Fruit fly (Drosophila melanogaster) whole organism, embryonic: ENCODE results near the gene Cpr64Ad.
A peak's percentile ranks its signal among the peaks of the same experiment; 100 is the strongest.

Source experiments
- Blimp-1 ChIP-seq: fragments of 200-800 bp; sonication (Bioruptor generic); optimal IDR thresholded peaks from 3 replicates; lab custom pipeline; 2018; ENCODE audit warnings: missing biosample characterization, missing genetic modification characterization, mild to moderate bottlenecking, moderate library complexity, missing genetic modification reagents
- CG10209 ChIP-seq: fragments of 200-800 bp; sonication (Bioruptor generic); optimal IDR thresholded peaks from 3 replicates; lab custom pipeline; 2017; ENCODE audit warnings: missing biosample characterization, mild to moderate bottlenecking, missing genetic modification characterization, missing genetic modification reagents
- CG12071 ChIP-seq: fragments of 200-800 bp; sonication (Bioruptor generic); optimal IDR thresholded peaks from 3 replicates; lab custom pipeline; 2018; ENCODE audit warnings: missing biosample characterization, mild to moderate bottlenecking, missing genetic modification characterization
- CG12744 ChIP-seq: fragments of 200-800 bp; sonication (Bioruptor generic); optimal IDR thresholded peaks from 2 replicates; lab custom pipeline; 2016; ENCODE audit warnings: missing biosample characterization, missing genetic modification characterization
- CG14014 ChIP-seq: fragments of 200-800 bp; sonication (Bioruptor generic); IDR thresholded peaks from 2 replicates; pipeline ENCODE4 v1.3.6; 2022; ENCODE audit warnings: missing biosample characterization, missing genetic modification characterization
- CG14050 ChIP-seq: fragments of 200-800 bp; sonication (Bioruptor generic); IDR thresholded peaks from 3 replicates; pipeline ENCODE4 v1.3.6; 2022; ENCODE audit warnings: missing biosample characterization, missing genetic modification characterization
- CG14667 ChIP-seq: fragments of 200-800 bp; sonication (Bioruptor generic); IDR thresholded peaks from 2 replicates; pipeline ENCODE4 v1.3.6; 2022; ENCODE audit warnings: missing biosample characterization, missing genetic modification characterization
- CG14710 ChIP-seq: fragments of 200-800 bp; sonication (Bioruptor generic); optimal IDR thresholded peaks from 3 replicates; lab custom pipeline; 2019; ENCODE audit warnings: missing biosample characterization, mild to moderate bottlenecking, missing genetic modification characterization, moderate library complexity
- CG15269 ChIP-seq: fragments of 200-800 bp; sonication (Bioruptor generic); optimal IDR thresholded peaks from 2 replicates; lab custom pipeline; 2018; ENCODE audit warnings: missing biosample characterization, mild to moderate bottlenecking, missing genetic modification characterization, moderate library complexity
- CG17186 ChIP-seq: fragments of 200-800 bp; sonication (Bioruptor generic); optimal IDR thresholded peaks from 3 replicates; lab custom pipeline; 2017; ENCODE audit warnings: missing biosample characterization, missing genetic modification reagents, missing genetic modification characterization
- CG18599 ChIP-seq: fragments of 200-800 bp; sonication (Bioruptor generic); optimal IDR thresholded peaks from 3 replicates; lab custom pipeline; 2017; ENCODE audit warnings: missing biosample characterization, missing genetic modification characterization, mild to moderate bottlenecking, moderate library complexity, missing genetic modification reagents
- CG18619 ChIP-seq: fragments of 200-800 bp; sonication (Bioruptor generic); optimal IDR thresholded peaks from 3 replicates; lab custom pipeline; 2017; ENCODE audit warnings: missing biosample characterization, mild to moderate bottlenecking, missing genetic modification characterization
- CG18764 ChIP-seq: fragments of 200-800 bp; sonication (Bioruptor generic); optimal IDR thresholded peaks from 3 replicates; lab custom pipeline; 2016; ENCODE audit warnings: missing biosample characterization, missing genetic modification characterization
- CG33213 ChIP-seq: fragments of 200-800 bp; sonication (Bioruptor generic); optimal IDR thresholded peaks from 3 replicates; lab custom pipeline; 2016; ENCODE audit warnings: missing biosample characterization, missing genetic modification characterization
- CG7372 ChIP-seq: fragments of 200-800 bp; sonication (Bioruptor generic); IDR thresholded peaks from 2 replicates; pipeline ENCODE4 v1.3.6; 2022; ENCODE audit warnings: missing biosample characterization, missing genetic modification characterization
- CG8388 ChIP-seq: fragments of 200-800 bp; sonication (Bioruptor generic); optimal IDR thresholded peaks from 2 replicates; lab custom pipeline; 2019; ENCODE audit warnings: missing biosample characterization, mild to moderate bottlenecking, missing genetic modification characterization, moderate library complexity
- D19A ChIP-seq: fragments of 200-800 bp; optimal IDR thresholded peaks from 3 replicates; lab custom pipeline; 2019; ENCODE audit warnings: missing biosample characterization, mild to moderate bottlenecking, missing genetic modification characterization, moderate library complexity
- Dad ChIP-seq: fragments of 200-800 bp; sonication (Bioruptor generic); optimal IDR thresholded peaks from 3 replicates; lab custom pipeline; 2016; ENCODE audit warnings: missing biosample characterization, missing genetic modification characterization
- Dbx ChIP-seq: fragments of 200-800 bp; sonication (Bioruptor generic); IDR thresholded peaks from 3 replicates; pipeline ENCODE4 v1.3.6; 2022; ENCODE audit warnings: missing biosample characterization, missing genetic modification characterization
- Dfd ChIP-seq, 2 experiments: fragments of >200 bp; optimal IDR thresholded peaks; 2 replicates each; lab custom pipeline; 2017; ENCODE audit warnings: missing biosample characterization in 2 of 2, missing genetic modification characterization in 2 of 2
- Ets97D ChIP-seq: fragments of 200-800 bp; sonication (Bioruptor generic); optimal IDR thresholded peaks from 3 replicates; lab custom pipeline; 2016; ENCODE audit warnings: missing biosample characterization, missing genetic modification characterization
- Fer3 ChIP-seq: fragments of 200-800 bp; sonication (Bioruptor generic); optimal IDR thresholded peaks from 2 replicates; lab custom pipeline; 2018; ENCODE audit warnings: missing biosample characterization, mild to moderate bottlenecking, missing genetic modification characterization, moderate library complexity
- NC2α ChIP-seq: fragments of 200-800 bp; sonication (Bioruptor generic); optimal IDR thresholded peaks from 2 replicates; lab custom pipeline; 2016; ENCODE audit warnings: missing biosample characterization, missing genetic modification characterization
- Oli ChIP-seq: fragments of 200-800 bp; sonication (Bioruptor generic); optimal IDR thresholded peaks from 2 replicates; lab custom pipeline; 2018; ENCODE audit warnings: missing biosample characterization, mild to moderate bottlenecking, missing genetic modification characterization, moderate library complexity
- PHDP ChIP-seq: fragments of 200-800 bp; sonication (Bioruptor generic); optimal IDR thresholded peaks from 3 replicates; lab custom pipeline; 2018; ENCODE audit warnings: missing biosample characterization, mild to moderate bottlenecking, missing genetic modification characterization, moderate library complexity
- Xbp1 ChIP-seq: fragments of 200-800 bp; sonication (Bioruptor generic); optimal IDR thresholded peaks from 3 replicates; lab custom pipeline; 2016; ENCODE audit warnings: missing biosample characterization, mild to moderate bottlenecking, missing genetic modification characterization
- dmrt11E ChIP-seq: fragments of 200-800 bp; sonication (Bioruptor generic); optimal IDR thresholded peaks from 3 replicates; lab custom pipeline; 2018; ENCODE audit warnings: missing biosample characterization, mild to moderate bottlenecking, missing genetic modification characterization, moderate library complexity
- fd3F ChIP-seq: fragments of 200-800 bp; sonication (Bioruptor generic); optimal IDR thresholded peaks from 2 replicates; lab custom pipeline; 2018; ENCODE audit warnings: missing biosample characterization, mild to moderate bottlenecking, missing genetic modification characterization, moderate library complexity
- fd96Cb ChIP-seq: fragments of 200-800 bp; sonication (Bioruptor generic); optimal IDR thresholded peaks from 2 replicates; lab custom pipeline; 2018; ENCODE audit warnings: missing biosample characterization, mild to moderate bottlenecking, missing genetic modification characterization, moderate library complexity
- gsb-n ChIP-seq: fragments of 200-800 bp; sonication (Bioruptor generic); optimal IDR thresholded peaks from 3 replicates; lab custom pipeline; 2018; ENCODE audit warnings: missing biosample characterization, mild to moderate bottlenecking, missing genetic modification characterization
- gt ChIP-seq: fragments of 200-800 bp; sonication (Bioruptor generic); IDR thresholded peaks from 2 replicates; pipeline ENCODE4 v1.3.6; 2022; ENCODE audit warnings: missing biosample characterization, missing genetic modification characterization
- inv ChIP-seq: fragments of 200-800 bp; sonication (Bioruptor generic); IDR thresholded peaks from 2 replicates; pipeline ENCODE4 v1.3.6; 2022; ENCODE audit warnings: missing biosample characterization, missing genetic modification characterization; ENCODE audit not compliant: partially characterized antibody
- kni ChIP-seq: fragments of 200-800 bp; sonication (Bioruptor generic); optimal IDR thresholded peaks from 3 replicates; lab custom pipeline; 2017; ENCODE audit warnings: mild to moderate bottlenecking, missing biosample characterization, missing genetic modification reagents, missing genetic modification characterization
- lilli ChIP-seq: fragments of 200-800 bp; sonication (Bioruptor generic); optimal IDR thresholded peaks from 3 replicates; lab custom pipeline; 2016; ENCODE audit warnings: missing biosample characterization, missing genetic modification characterization
- lola ChIP-seq, 3 experiments: fragments of >200 bp in 2 of 3; fragments of 200-800 bp in 1 of 3; sonication (Bioruptor generic) in 1 of 3; optimal IDR thresholded peaks; 2 replicates each; lab custom pipeline; 2017 to 2019; ENCODE audit warnings: missing biosample characterization in 3 of 3, missing genetic modification characterization in 3 of 3, mild to moderate bottlenecking in 1 of 3, moderate library complexity in 1 of 3
- peb ChIP-seq: fragments of 200-800 bp; sonication (Bioruptor generic); IDR thresholded peaks from 2 replicates; pipeline ENCODE4 v1.3.6; 2022; ENCODE audit warnings: missing biosample characterization, missing genetic modification characterization
- phol ChIP-seq: fragments of 200-800 bp; sonication (Bioruptor generic); optimal IDR thresholded peaks from 3 replicates; lab custom pipeline; 2018; ENCODE audit warnings: missing biosample characterization, mild to moderate bottlenecking, missing genetic modification characterization, moderate library complexity
- pzg ChIP-seq: fragments of 200-800 bp; sonication (Bioruptor generic); optimal IDR thresholded peaks from 3 replicates; lab custom pipeline; 2018; ENCODE audit warnings: missing biosample characterization, mild to moderate bottlenecking, missing genetic modification characterization, moderate library complexity
- row ChIP-seq: fragments of 200-800 bp; sonication (Bioruptor generic); IDR thresholded peaks from 3 replicates; pipeline ENCODE4 v1.3.6; 2022; ENCODE audit warnings: missing biosample characterization, missing genetic modification characterization
- run ChIP-seq: fragments of 200-800 bp; sonication (Bioruptor generic); optimal IDR thresholded peaks from 3 replicates; lab custom pipeline; 2018; ENCODE audit warnings: missing biosample characterization, mild to moderate bottlenecking, missing genetic modification characterization
- sens ChIP-seq: fragments of 200-800 bp; sonication (Bioruptor generic); peaks from one replicate; lab custom pipeline; 2016; ENCODE audit warnings: missing biosample characterization, missing genetic modification characterization
- shn ChIP-seq: fragments of 200-800 bp; sonication (Bioruptor generic); optimal IDR thresholded peaks from 3 replicates; lab custom pipeline; 2016; ENCODE audit warnings: missing biosample characterization, missing genetic modification characterization
- sug ChIP-seq: fragments of 200-800 bp; optimal IDR thresholded peaks from 2 replicates; lab custom pipeline; 2019; ENCODE audit warnings: missing biosample characterization, mild to moderate bottlenecking, missing genetic modification characterization, moderate library complexity
- tll ChIP-seq, 2 experiments: fragments of 200-800 bp in 1 of 2; fragments of >200 bp in 1 of 2; sonication (Bioruptor generic) in 1 of 2; optimal IDR thresholded peaks; 2 replicates each; lab custom pipeline; 2017 to 2019; ENCODE audit warnings: missing biosample characterization in 2 of 2, missing genetic modification characterization in 2 of 2, mild to moderate bottlenecking in 1 of 2, moderate library complexity in 1 of 2
- tx ChIP-seq: fragments of 200-800 bp; sonication (Bioruptor generic); optimal IDR thresholded peaks from 2 replicates; lab custom pipeline; 2016; ENCODE audit warnings: missing biosample characterization, missing genetic modification characterization
- unpg ChIP-seq: fragments of 200-800 bp; sonication (Bioruptor generic); optimal IDR thresholded peaks from 3 replicates; lab custom pipeline; 2018; ENCODE audit warnings: missing biosample characterization, mild to moderate bottlenecking, missing genetic modification characterization, moderate library complexity
- zf30C ChIP-seq: fragments of 200-800 bp; sonication (Bioruptor generic); optimal IDR thresholded peaks from 3 replicates; lab custom pipeline; 2018; ENCODE audit warnings: missing biosample characterization, mild to moderate bottlenecking, missing genetic modification characterization

The Cpr64Ad gene

DNA sequence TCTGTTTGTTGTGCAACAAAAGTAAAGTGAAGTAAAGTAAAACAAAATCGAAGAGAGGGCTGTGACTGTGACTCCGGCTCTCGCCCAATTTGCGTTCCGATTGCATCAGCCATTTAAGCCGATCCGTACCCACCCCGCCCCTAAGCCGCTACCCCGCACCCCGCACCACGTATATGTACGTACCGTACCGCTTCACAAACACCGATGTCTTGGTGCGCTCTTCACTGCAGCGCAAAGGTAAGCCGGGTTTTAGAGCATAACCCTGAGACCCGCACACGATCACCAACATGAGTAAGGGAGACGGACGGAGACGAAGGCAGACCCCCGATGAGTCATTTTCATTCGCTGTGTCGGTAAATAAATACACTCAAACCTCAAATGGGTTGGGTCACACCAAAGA is 17.0 kb downstream of the Cpr64Ad start (continued):
- TF ChIP-seq CG14014 (no peak), inv (GFP tag; lab: Robert Waterston, UW) (no peak), fd3F (GFP tag; lab: Kevin White, UChicago) (no peak), kni (GFP tag; lab: Kevin White, UChicago) (peak; percentile 97), CG14050 (GFP tag; lab: Robert Waterston, UW) (no peak), gsb-n (tag; lab: Kevin White, UChicago) (no peak), Xbp1 (GFP tag; lab: Kevin White, UChicago) (no peak), Dfd (GFP tag; optimal IDR thresholded peaks at IDR 0.05; lab: Kevin White, UChicago) (no peak), peb (GFP tag; lab: Robert Waterston, UW) (peak; percentile 30; the same call in 1 of the 2 replicates), Fer3 (tag; lab: Kevin White, UChicago) (no peak), Dbx (GFP tag; lab: Robert Waterston, UW) (no peak), pzg (no peak), CG14667 (GFP tag; lab: Robert Waterston, UW) (no peak), zf30C (peak; percentile 39), NC2α (GFP tag; lab: Kevin White, UChicago) (no peak), CG18764 (GFP tag; lab: Kevin White, UChicago) (no peak), gt (GFP tag; lab: Robert Waterston, UW) (no peak; the same call in 1 of the 2 replicates), CG12744 (GFP tag; lab: Kevin White, UChicago) (no peak), tx (GFP tag; lab: Kevin White, UChicago) (no peak), CG33213 (GFP tag; lab: Kevin White, UChicago) (no peak)

DNA sequence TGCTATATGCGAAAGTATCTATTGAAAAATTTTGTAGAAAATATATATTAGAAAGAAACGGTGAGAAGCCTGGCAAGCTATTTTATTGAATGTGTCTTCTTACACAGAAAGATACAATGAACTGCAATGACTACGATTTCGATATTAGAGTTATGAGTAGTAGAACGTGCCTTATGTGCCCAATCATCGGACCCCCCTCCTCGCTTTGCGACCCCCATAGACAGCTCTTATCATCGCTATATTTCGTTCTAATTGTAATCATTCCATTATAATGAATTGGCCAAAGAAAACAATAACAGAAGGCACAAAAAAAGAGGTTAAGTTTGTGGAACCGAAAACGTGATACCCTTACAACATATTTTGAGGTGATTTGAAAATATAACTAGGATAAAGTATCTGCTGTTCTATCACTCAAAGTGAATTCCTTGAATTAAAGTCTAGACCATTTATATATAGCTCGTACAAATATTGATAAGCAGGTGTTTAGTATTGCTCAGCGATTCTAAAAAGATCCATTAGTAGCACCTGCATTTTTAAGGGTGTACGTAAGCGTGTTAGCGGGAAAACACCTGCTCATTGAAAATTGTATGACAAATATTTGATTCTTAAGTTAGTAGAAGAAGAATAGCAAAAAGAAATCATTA is 17.7 kb downstream of the Cpr64Ad start:
- no peak for TF ChIP-seq kni (GFP tag; lab: Kevin White, UChicago)
- TF ChIP-seq fd96Cb (tag; lab: Kevin White, UChicago) = peak; percentile 51
- peak; percentile 55 for TF ChIP-seq row (GFP tag; lab: Robert Waterston, UW)
- TF ChIP-seq gsb-n (tag; lab: Kevin White, UChicago) = peak; percentile 7
- TF ChIP-seq lola (GFP tag; optimal IDR thresholded peaks at IDR 0.05; lab: Kevin White, UChicago) = peak in 1 of 3 experiments; percentile 47
- no peak for TF ChIP-seq CG7372 (GFP tag; lab: Robert Waterston, UW)
- no peak for TF ChIP-seq run (tag; lab: Kevin White, UChicago)
- TF ChIP-seq Oli (tag; lab: Kevin White, UChicago) = peak; percentile 50
- peak; percentile 37 for TF ChIP-seq lilli
- peak; percentile 98 for TF ChIP-seq D19A
- TF ChIP-seq sens (GFP tag; lab: Kevin White, UChicago) = peak; percentile 70
- peak; percentile 91 for TF ChIP-seq sug
- TF ChIP-seq Dad = no peak
- TF ChIP-seq zf30C = no peak
- peak; percentile 6 for TF ChIP-seq CG12071 (GFP tag; lab: Kevin White, UChicago)
- TF ChIP-seq tll (GFP tag; optimal IDR thresholded peaks at IDR 0.05; lab: Kevin White, UChicago) = no peak
- TF ChIP-seq dmrt11E = peak; percentile 36
- peak; percentile 8 for TF ChIP-seq shn (GFP tag; lab: Kevin White, UChicago)
- TF ChIP-seq CG8388 (GFP tag; lab: Kevin White, UChicago) = no peak
- peak; percentile 2 for TF ChIP-seq Ets97D
- peak; percentile 9 for TF ChIP-seq CG15269 (tag; lab: Kevin White, UChicago)
- TF ChIP-seq CG17186 (GFP tag; lab: Kevin White, UChicago) = no peak
- peak; percentile 21 for TF ChIP-seq CG10209 (GFP tag; lab: Kevin White, UChicago)
- peak; percentile 6 for TF ChIP-seq Xbp1 (GFP tag; lab: Kevin White, UChicago)
- TF ChIP-seq PHDP (tag; lab: Kevin White, UChicago) = peak; percentile 22
- TF ChIP-seq CG18619 (GFP tag; lab: Kevin White, UChicago) = peak; percentile 10
- TF ChIP-seq phol (tag; lab: Kevin White, UChicago) = peak; percentile 52
- peak; percentile 10 for TF ChIP-seq CG14710 (tag; lab: Kevin White, UChicago)
- TF ChIP-seq unpg (GFP tag; lab: Kevin White, UChicago) = peak; percentile 21
- peak; percentile 1 for TF ChIP-seq Blimp-1
- peak; percentile 5 for TF ChIP-seq CG18599 (GFP tag; lab: Kevin White, UChicago)
